Worm (Caenorhabditis elegans) whole organism, early embryonic: Measurements from ENCODE around the gene T12G3.4.

Source experiments
- aly-1 ChIP-seq: sonication (generic microtip); optimal IDR thresholded peaks from 2 replicates; lab custom pipeline; 2016; ENCODE audit warnings: missing genetic modification characterization, missing compliant biosample characterization
- ama-1 ChIP-seq: fragments of 150-350 bp; optimal IDR thresholded peaks from 2 replicates; lab custom pipeline; 2014
- ceh-13 ChIP-seq: fragments of 200-800 bp; sonication (Bioruptor generic); optimal IDR thresholded peaks from 2 replicates; lab custom pipeline; 2018; ENCODE audit warnings: mild to moderate bottlenecking, missing genetic modification characterization, missing compliant biosample characterization
- flt-1 ChIP-seq: fragments of 200-800 bp; sonication (Bioruptor generic); IDR thresholded peaks from 2 replicates; pipeline ENCODE4 v1.3.6; 2022; ENCODE audit warnings: missing genetic modification characterization, missing compliant biosample characterization
- hmbx-1 ChIP-seq: sonication (generic microtip); optimal IDR thresholded peaks from 2 replicates; lab custom pipeline; 2016; ENCODE audit warnings: mild to moderate bottlenecking, missing genetic modification characterization, missing compliant biosample characterization
- hmg-4 ChIP-seq: fragments of 200-800 bp; sonication (Bioruptor generic); optimal IDR thresholded peaks from 2 replicates; lab custom pipeline; 2018; ENCODE audit warnings: mild to moderate bottlenecking, missing genetic modification characterization, missing compliant biosample characterization
- hnd-1 ChIP-seq: sonication (generic microtip); optimal IDR thresholded peaks from 2 replicates; lab custom pipeline; 2016; ENCODE audit warnings: missing genetic modification characterization, missing compliant biosample characterization
- scrt-1 ChIP-seq: fragments of 200-800 bp; sonication (Bioruptor generic); IDR thresholded peaks from 2 replicates; pipeline ENCODE4 v1.3.6; 2022; ENCODE audit warnings: missing genetic modification characterization, missing compliant biosample characterization
- sea-1 ChIP-seq: fragments of 200-800 bp; sonication (Bioruptor generic); conservative IDR thresholded peaks from 2 replicates; pipeline ENCODE4 v1.3.6; 2022; ENCODE audit warnings: missing genetic modification characterization, missing compliant biosample characterization

ce11 chrIV:12085120-12085519 is 37.1 kb downstream of the T12G3.4 start, which contains the start of gene rbm-34:
- TF ChIP-seq flt-1 (GFP tag; lab: Robert Waterston, UW): no peak
- TF ChIP-seq sea-1 (GFP tag; lab: Robert Waterston, UW): no peak
- no peak for TF ChIP-seq ama-1 (lab: Kevin White, UChicago)
- TF ChIP-seq hnd-1 (tag; lab: Kevin White, UChicago): no peak
- no peak for TF ChIP-seq scrt-1
- no peak for TF ChIP-seq hmg-4
- no peak for TF ChIP-seq aly-1 (tag; lab: Kevin White, UChicago)
- TF ChIP-seq ceh-13 (GFP tag; lab: Kevin White, UChicago): no peak
- no peak for TF ChIP-seq hmbx-1 (tag; lab: Kevin White, UChicago)
